Fruit fly (Drosophila melanogaster) S2 (cell line): ENCODE measurements around the gene CG44532.

ENCODE experiments used
- CG8478 ChIP-seq: fragments of >200 bp; optimal IDR thresholded peaks from 2 replicates; lab custom pipeline; 2018
- CTCF ChIP-seq, 2 experiments: fragments of >200 bp; optimal IDR thresholded peaks; 2 replicates each; lab custom pipeline; 2018

dm6 chrX:9155715-9156387 is 6.0 kb upstream of the CG44532 start:
- TF ChIP-seq CTCF (optimal IDR thresholded peaks at IDR 0.05; lab: Kevin White, UChicago), result peak in 1 of 2 experiments; percentile 16
- no peak for TF ChIP-seq CG8478 (lab: Kevin White, UChicago)
